Worm (Caenorhabditis elegans) whole organism, midembryonic: ENCODE measurements around the gene W04G3.12.

ENCODE experiments used
- flt-1 ChIP-seq: fragments of 200-800 bp; sonication (Bioruptor generic); IDR thresholded peaks from 2 replicates; pipeline ENCODE4 v1.3.6; 2022; ENCODE audit warnings: missing genetic modification characterization, missing compliant biosample characterization
- klf-2 ChIP-seq: fragments of 200-800 bp; sonication (Bioruptor generic); conservative IDR thresholded peaks from 2 replicates; pipeline ENCODE4 v1.3.6; 2022; ENCODE audit warnings: missing genetic modification reagents, missing genetic modification characterization, missing compliant biosample characterization

DNA sequence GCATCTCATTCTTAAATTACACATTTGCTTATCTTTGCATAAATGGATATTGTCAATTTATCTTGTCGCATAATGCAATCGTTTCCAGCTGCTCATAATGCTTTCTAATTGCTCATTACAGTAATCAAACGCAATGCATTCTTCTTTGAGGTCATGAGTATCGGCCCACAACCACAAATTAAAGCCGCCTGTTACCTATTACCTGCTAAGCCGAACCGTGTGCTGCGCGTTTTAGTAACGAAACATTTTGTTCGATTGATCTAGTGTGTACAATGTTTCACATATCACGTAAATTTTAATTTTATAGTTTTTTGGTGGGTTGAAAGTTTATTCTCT is 42.7 kb downstream of the W04G3.12 start:
- TF ChIP-seq klf-2 (GFP tag; lab: Robert Waterston, UW) (no peak), flt-1 (GFP tag; lab: Robert Waterston, UW) (no peak)
